Worm (Caenorhabditis elegans) whole organism, mixed stage, embryonic: ENCODE measurements around the gene F36F12.2.
"Not testable (repeated sequence)": the region's sequence is repeated elsewhere in the genome, so short reads cannot be mapped to it uniquely, and the experiment has no call there.

Source experiments
- M03D4.4 ChIP-seq: sonication (generic microtip); optimal IDR thresholded peaks from 2 replicates; lab custom pipeline; 2017; ENCODE audit warnings: mild to moderate bottlenecking, missing genetic modification characterization, missing compliant biosample characterization
- blmp-1 ChIP-seq: fragments of 150-350 bp; optimal IDR thresholded peaks from 2 replicates; lab custom pipeline; 2014; ENCODE audit warnings: missing biosample characterization, missing genetic modification characterization
- ceh-43 ChIP-seq: fragments of 200-800 bp; sonication (Bioruptor generic); optimal IDR thresholded peaks from 2 replicates; lab custom pipeline; 2018; ENCODE audit warnings: mild to moderate bottlenecking, missing genetic modification characterization, moderate library complexity, missing compliant biosample characterization
- ceh-83 ChIP-seq: fragments of 200-800 bp; sonication (Bioruptor generic); optimal IDR thresholded peaks from 2 replicates; lab custom pipeline; 2018; ENCODE audit warnings: mild to moderate bottlenecking, missing genetic modification characterization, missing compliant biosample characterization
- ces-1 ChIP-seq: fragments of 150-350 bp; optimal IDR thresholded peaks from 2 replicates; lab custom pipeline; 2014; ENCODE audit warnings: missing biosample characterization, missing genetic modification reagents, missing genetic modification characterization
- cnd-1 ChIP-seq: fragments of 200-800 bp; sonication (Bioruptor generic); optimal IDR thresholded peaks from 2 replicates; lab custom pipeline; 2018; ENCODE audit warnings: mild to moderate bottlenecking, missing genetic modification characterization, missing compliant biosample characterization
- drap-1 ChIP-seq: fragments of 200-800 bp; sonication (Bioruptor generic); optimal IDR thresholded peaks from 3 replicates; lab custom pipeline; 2018; ENCODE audit warnings: mild to moderate bottlenecking, missing genetic modification characterization, missing compliant biosample characterization
- elt-1 ChIP-seq: sonication (generic microtip); optimal IDR thresholded peaks from 2 replicates; lab custom pipeline; 2017; ENCODE audit warnings: missing genetic modification characterization, mild to moderate bottlenecking, missing compliant biosample characterization, antibody characterized with exemption, moderate library complexity, borderline replicate concordance; ENCODE audit not compliant: insufficient read depth
- elt-3 ChIP-seq: fragments of 150-350 bp; optimal IDR thresholded peaks from 2 replicates; lab custom pipeline; 2014; ENCODE audit warnings: missing biosample characterization, missing genetic modification characterization
- flh-1 ChIP-seq: fragments of 200-800 bp; sonication (Bioruptor generic); optimal IDR thresholded peaks from 2 replicates; lab custom pipeline; 2018; ENCODE audit warnings: mild to moderate bottlenecking, missing genetic modification characterization, moderate library complexity, missing compliant biosample characterization
- ham-2 ChIP-seq: fragments of 200-800 bp; sonication (Bioruptor generic); optimal IDR thresholded peaks from 2 replicates; lab custom pipeline; 2018; ENCODE audit warnings: mild to moderate bottlenecking, missing genetic modification characterization, missing compliant biosample characterization
- hlh-1 ChIP-seq: fragments of 150-350 bp; optimal IDR thresholded peaks from 2 replicates; lab custom pipeline; 2014; ENCODE audit warnings: missing biosample characterization, missing genetic modification reagents, missing genetic modification characterization
- lin-32 ChIP-seq: fragments of 200-800 bp; sonication (Bioruptor generic); optimal IDR thresholded peaks from 2 replicates; lab custom pipeline; 2018; ENCODE audit warnings: mild to moderate bottlenecking, missing genetic modification characterization, missing compliant biosample characterization
- mab-5 ChIP-seq: fragments of 150-350 bp; optimal IDR thresholded peaks from 2 replicates; lab custom pipeline; 2014; ENCODE audit warnings: missing biosample characterization, missing genetic modification characterization
- mls-2 ChIP-seq: sonication (generic microtip); optimal IDR thresholded peaks from 2 replicates; lab custom pipeline; 2016; ENCODE audit warnings: mild to moderate bottlenecking, missing genetic modification characterization, moderate library complexity, missing compliant biosample characterization
- nhr-12 ChIP-seq: fragments of 150-350 bp; optimal IDR thresholded peaks from 2 replicates; lab custom pipeline; 2014; ENCODE audit warnings: missing biosample characterization, missing genetic modification characterization
- nhr-2 ChIP-seq: fragments of 150-350 bp; optimal IDR thresholded peaks from 2 replicates; lab custom pipeline; 2014; ENCODE audit warnings: missing biosample characterization, missing genetic modification characterization
- nhr-28 ChIP-seq: fragments of 150-350 bp; optimal IDR thresholded peaks from 2 replicates; lab custom pipeline; 2014; ENCODE audit warnings: missing biosample characterization, missing genetic modification characterization
- nhr-76 ChIP-seq: sonication (generic microtip); optimal IDR thresholded peaks from 2 replicates; lab custom pipeline; 2017; ENCODE audit warnings: missing biosample characterization, missing genetic modification characterization
- sem-2 ChIP-seq: fragments of 200-800 bp; sonication (Bioruptor generic); optimal IDR thresholded peaks from 2 replicates; lab custom pipeline; 2018; ENCODE audit warnings: mild to moderate bottlenecking, missing genetic modification characterization, missing compliant biosample characterization
- snpc-4 ChIP-seq: fragments of 150-350 bp; optimal IDR thresholded peaks from 2 replicates; lab custom pipeline; 2014; ENCODE audit warnings: missing biosample characterization, missing genetic modification characterization
- sptf-1 ChIP-seq: sonication (generic microtip); optimal IDR thresholded peaks from 2 replicates; lab custom pipeline; 2017; ENCODE audit warnings: mild to moderate bottlenecking, missing genetic modification characterization, moderate library complexity, missing compliant biosample characterization
- unc-120 ChIP-seq: sonication (generic microtip); optimal IDR thresholded peaks from 2 replicates; lab custom pipeline; 2017; ENCODE audit warnings: missing genetic modification characterization, missing compliant biosample characterization; ENCODE audit not compliant: poor library complexity, severe bottlenecking
- unc-39 ChIP-seq: fragments of 150-350 bp; optimal IDR thresholded peaks from 2 replicates; lab custom pipeline; 2014; ENCODE audit warnings: missing biosample characterization, missing genetic modification characterization
- unc-62 ChIP-seq: fragments of 150-350 bp; optimal IDR thresholded peaks from 2 replicates; lab custom pipeline; 2014; ENCODE audit warnings: missing biosample characterization, missing genetic modification reagents, missing genetic modification characterization
- zip-8 ChIP-seq: fragments of 150-350 bp; optimal IDR thresholded peaks from 2 replicates; lab custom pipeline; 2014; ENCODE audit warnings: missing biosample characterization, missing genetic modification characterization

The F36F12.2 gene

DNA sequence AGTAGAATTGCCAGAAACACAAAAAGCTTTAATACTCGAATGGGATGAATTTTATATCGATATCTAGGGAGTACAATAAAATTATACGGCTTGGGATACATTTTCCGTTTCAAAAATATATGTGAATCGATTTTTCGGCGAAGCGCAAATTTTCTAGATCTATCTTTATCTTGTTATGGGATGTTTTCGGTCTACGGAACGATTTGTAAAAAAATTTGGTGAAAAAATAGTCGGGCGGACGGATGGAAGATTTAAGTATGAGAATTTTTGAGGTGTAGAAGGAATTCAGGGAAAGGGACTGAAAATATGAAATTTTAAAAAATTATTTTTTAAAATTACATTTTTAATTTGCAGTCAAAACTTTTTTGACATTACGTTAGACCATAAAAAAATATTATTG lies 10.9 kb upstream of the F36F12.2 start, which contains the start of gene F22F7.4:
TSS of gene F22F7.4 (minus strand) at position 101 of the 400 bp plus-strand sequence.
- TF ChIP-seq snpc-4 (tag; lab: Kevin White, UChicago) (no peak), elt-1 (tag; lab: Kevin White, UChicago) (no peak), unc-39 (tag; lab: Kevin White, UChicago) (no peak), blmp-1 (no peak), sem-2 (GFP tag; lab: Kevin White, UChicago) (no peak), elt-3 (no peak), mab-5 (tag; lab: Kevin White, UChicago) (no peak), nhr-12 (tag; lab: Kevin White, UChicago) (no peak), unc-62 (GFP tag; lab: Kevin White, UChicago) (no peak), hlh-1 (no peak), nhr-2 (no peak), M03D4.4 (tag; lab: Kevin White, UChicago) (no peak), nhr-28 (tag; lab: Kevin White, UChicago) (no peak), ceh-43 (GFP tag; lab: Kevin White, UChicago) (no peak), drap-1 (GFP tag; lab: Kevin White, UChicago) (no peak), sptf-1 (tag; lab: Kevin White, UChicago) (no peak), mls-2 (tag; lab: Kevin White, UChicago) (no peak)
- TF ChIP-seq, all 35 proteins: peak for 0

DNA sequence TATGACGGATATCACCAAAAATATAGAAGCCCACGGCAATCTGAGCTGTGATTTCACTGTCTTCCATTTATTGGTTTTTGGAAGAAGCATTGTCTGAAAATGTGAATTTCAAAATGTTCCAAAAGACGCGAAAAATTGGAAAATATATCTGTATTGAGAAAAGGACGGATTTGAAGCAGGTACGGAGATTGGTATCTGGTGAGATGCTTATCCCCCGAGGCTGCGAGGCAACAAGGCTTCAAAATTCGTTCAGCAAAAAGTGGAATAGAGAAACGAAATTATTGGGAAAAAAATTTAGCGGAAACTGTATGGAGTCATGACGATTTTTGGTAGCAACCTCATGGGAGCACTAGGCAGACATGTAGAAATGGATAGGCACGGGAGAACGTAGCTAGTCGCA lies 8.0 kb upstream of the F36F12.2 start, which contains the start of gene F36F12.1:
TSS of gene F36F12.1 (minus strand) at position 101 of the 400 bp plus-strand sequence.
- TF ChIP-seq lin-32 (GFP tag; lab: Kevin White, UChicago): no peak

DNA sequence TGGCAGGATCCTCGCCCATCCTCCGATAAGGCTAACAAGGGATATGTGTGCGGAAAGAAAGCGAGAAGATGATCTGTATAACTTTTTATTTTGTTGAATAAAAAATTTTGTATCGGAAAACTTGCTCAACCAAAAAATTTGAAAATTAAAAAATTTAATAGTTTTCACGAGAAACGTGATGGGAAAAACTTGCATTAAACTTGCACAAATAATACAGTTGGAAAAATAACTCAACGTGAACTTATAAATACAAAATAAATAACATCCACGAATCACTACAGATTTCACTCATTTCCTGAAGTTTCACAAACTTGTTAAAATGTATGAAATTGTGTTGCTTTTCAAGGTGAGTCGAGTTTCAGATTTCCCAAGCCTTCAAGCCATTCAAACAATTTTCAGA lies 3.9 kb upstream of the F36F12.2 start, which contains the start of gene F36F12.7:
TSS of gene F36F12.7 (plus strand) at position 301 of the 400 bp plus-strand sequence.
- TF ChIP-seq unc-120 (no peak), flh-1 (no peak), nhr-12 (tag; lab: Kevin White, UChicago) (no peak), unc-62 (GFP tag; lab: Kevin White, UChicago) (no peak)

DNA sequence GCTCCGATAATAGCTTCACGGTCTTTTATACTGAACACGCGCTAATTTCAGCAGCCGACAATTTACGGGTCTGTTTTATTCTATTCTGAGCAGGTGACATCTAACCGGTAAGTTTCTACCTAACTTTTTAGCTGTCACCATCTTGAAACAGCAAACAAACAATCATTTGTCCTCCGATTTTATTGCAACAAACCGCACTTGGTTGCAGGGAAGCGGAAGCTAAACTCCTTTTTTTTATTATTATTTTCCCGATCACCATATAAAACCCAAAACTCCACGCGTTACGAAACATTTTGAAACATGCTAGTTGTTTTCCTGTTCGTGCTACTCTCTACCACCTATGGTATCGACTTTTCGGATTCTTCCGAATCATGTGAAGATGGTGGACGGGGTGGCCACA lies 2.5 kb upstream of the F36F12.2 start, which contains the start of gene clec-208:
TSS of gene clec-208 (plus strand) at position 301 of the 400 bp plus-strand sequence.
- TF ChIP-seq unc-62 (GFP tag; lab: Kevin White, UChicago) (no peak), ceh-83 (GFP tag; lab: Kevin White, UChicago) (no peak), hlh-1 (no peak), drap-1 (GFP tag; lab: Kevin White, UChicago) (no peak), unc-120 (no peak), flh-1 (no peak)
- TF ChIP-seq, all 35 proteins: peak for 0

DNA sequence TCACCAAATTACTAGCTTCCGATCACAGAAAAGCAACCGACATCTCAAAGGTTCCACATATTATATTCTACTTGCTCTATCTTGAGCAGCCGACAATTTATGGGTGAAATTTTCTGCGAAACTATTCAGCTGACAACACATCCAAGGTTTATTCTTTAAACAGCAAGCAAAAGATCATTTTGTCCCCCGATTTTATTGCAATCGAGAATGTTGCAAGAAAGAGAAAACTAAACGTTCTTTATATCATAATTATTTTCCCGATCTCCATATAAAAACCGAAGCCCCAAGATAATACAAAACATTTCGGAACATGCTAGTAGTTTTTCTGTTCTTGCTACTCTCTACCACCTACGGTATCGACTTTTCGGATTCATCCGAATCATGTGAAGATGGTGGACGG lies 668 bp upstream of the F36F12.2 start, which contains the start of gene clec-207:
TSS of gene clec-207 (plus strand) at position 301 of the 400 bp plus-strand sequence.
- TF ChIP-seq cnd-1 (no peak), ces-1 (GFP tag; lab: Kevin White, UChicago) (no peak), hlh-1 (no peak), nhr-28 (tag; lab: Kevin White, UChicago) (no peak), unc-39 (tag; lab: Kevin White, UChicago) (no peak), zip-8 (tag; lab: Kevin White, UChicago) (no peak), ceh-83 (GFP tag; lab: Kevin White, UChicago) (no peak), elt-3 (no peak), nhr-76 (tag; lab: Kevin White, UChicago) (no peak), ham-2 (GFP tag; lab: Kevin White, UChicago) (no peak)

DNA sequence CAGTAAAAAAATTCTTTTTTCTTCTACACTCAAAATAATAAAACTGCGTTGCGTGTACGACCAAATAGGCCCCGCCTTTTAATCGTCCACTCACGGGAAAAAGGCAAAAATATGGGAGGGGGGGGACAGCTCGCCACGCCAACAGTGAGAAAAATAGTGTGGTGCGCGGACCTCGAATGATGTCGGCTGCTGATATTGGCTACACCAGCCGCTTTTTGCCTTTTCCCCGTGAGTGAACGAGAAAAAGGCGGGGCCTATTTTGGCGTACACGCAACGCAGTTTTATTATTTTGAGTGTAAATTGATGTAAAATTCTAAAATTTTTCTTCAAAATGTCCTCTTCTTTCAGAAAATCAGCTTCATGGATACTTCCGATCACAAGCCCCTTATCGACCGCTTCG lies 4.8 kb downstream of the F36F12.2 start, which contains the start of gene ztf-28:
TSS of gene ztf-28 (plus strand) at position 349 of the 400 bp plus-strand sequence.
- not testable (repeated sequence) for TF ChIP-seq M03D4.4 (tag; lab: Kevin White, UChicago); ham-2 (GFP tag; lab: Kevin White, UChicago); lin-32 (GFP tag; lab: Kevin White, UChicago)

DNA sequence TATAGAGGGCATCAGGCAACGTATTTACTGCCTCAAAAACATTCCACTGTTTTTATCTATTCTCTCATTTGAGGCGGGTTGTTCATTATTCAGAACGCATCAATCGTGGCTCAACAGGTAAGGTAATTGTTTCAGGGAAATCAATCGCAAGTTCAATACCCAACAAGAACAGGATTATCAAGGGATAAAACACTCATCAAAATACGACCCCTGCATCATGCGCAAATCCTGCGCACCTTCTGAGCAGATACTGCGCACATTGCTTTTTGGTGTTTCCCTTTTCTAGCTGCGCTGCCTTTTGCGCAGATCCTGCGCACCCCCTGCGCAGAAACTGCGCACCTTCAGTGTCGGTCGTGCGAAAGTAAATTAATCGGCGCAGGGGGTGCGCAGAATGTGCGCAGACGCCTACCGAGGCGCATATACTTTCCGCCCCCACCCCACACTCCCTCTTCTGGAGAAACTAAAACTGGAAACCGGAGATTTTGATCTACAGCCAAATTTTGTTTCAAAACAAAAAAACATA lies 9.3 kb downstream of the F36F12.2 start, which contains the start of gene F36F12.3:
TSS of gene F36F12.3 (plus strand) at position 51 of the 523 bp plus-strand sequence.
- TF ChIP-seq sem-2 (GFP tag; lab: Kevin White, UChicago); unc-62 (GFP tag; lab: Kevin White, UChicago); nhr-28 (tag; lab: Kevin White, UChicago): not testable (repeated sequence)
